Worm (Caenorhabditis elegans) whole organism, late embryonic: ENCODE data around the gene fbxb-114.

Source experiments
- C08G9.2 ChIP-seq: sonication (generic microtip); optimal IDR thresholded peaks from 2 replicates; lab custom pipeline; 2016; ENCODE audit warnings: mild to moderate bottlenecking, missing genetic modification characterization, moderate library complexity, missing compliant biosample characterization
- F13H6.1 ChIP-seq: sonication (generic microtip); optimal IDR thresholded peaks from 2 replicates; lab custom pipeline; 2016; ENCODE audit warnings: missing genetic modification characterization, missing compliant biosample characterization
- T23F11.4 ChIP-seq: fragments of 200-800 bp; sonication (Bioruptor generic); optimal IDR thresholded peaks from 2 replicates; lab custom pipeline; 2018; ENCODE audit warnings: mild to moderate bottlenecking, missing genetic modification characterization, missing compliant biosample characterization
- Y22D7AL.16 ChIP-seq: sonication (generic microtip); optimal IDR thresholded peaks from 2 replicates; lab custom pipeline; 2016; ENCODE audit warnings: missing genetic modification characterization, missing compliant biosample characterization
- ahr-1 ChIP-seq: sonication (generic microtip); optimal IDR thresholded peaks from 2 replicates; lab custom pipeline; 2016; ENCODE audit warnings: missing genetic modification characterization, missing compliant biosample characterization
- ceh-14 ChIP-seq: sonication (generic microtip); optimal IDR thresholded peaks from 2 replicates; lab custom pipeline; 2016; ENCODE audit warnings: missing genotype, missing genetic modification characterization, missing compliant biosample characterization
- ceh-18 ChIP-seq: sonication (generic microtip); optimal IDR thresholded peaks from 2 replicates; lab custom pipeline; 2016; ENCODE audit warnings: missing genetic modification characterization, missing compliant biosample characterization
- ceh-19 ChIP-seq: fragments of 200-800 bp; sonication (Bioruptor generic); optimal IDR thresholded peaks from 2 replicates; lab custom pipeline; 2018; ENCODE audit warnings: mild to moderate bottlenecking, missing genetic modification characterization, missing compliant biosample characterization
- ceh-22 ChIP-seq: sonication (generic microtip); optimal IDR thresholded peaks from 2 replicates; lab custom pipeline; 2017; ENCODE audit warnings: missing biosample characterization, missing genetic modification characterization
- ceh-24 ChIP-seq: sonication (generic microtip); optimal IDR thresholded peaks from 2 replicates; lab custom pipeline; 2016; ENCODE audit warnings: mild to moderate bottlenecking, missing genetic modification characterization, missing compliant biosample characterization
- ceh-30 ChIP-seq: fragments of 150-350 bp; optimal IDR thresholded peaks from 2 replicates; lab custom pipeline; 2014; ENCODE audit warnings: missing biosample characterization, missing genetic modification characterization
- ceh-34 ChIP-seq: sonication (generic microtip); optimal IDR thresholded peaks from 2 replicates; lab custom pipeline; 2016; ENCODE audit warnings: mild to moderate bottlenecking, missing genetic modification characterization, missing compliant biosample characterization
- ceh-45 ChIP-seq: fragments of 200-800 bp; sonication (Bioruptor generic); IDR thresholded peaks from 2 replicates; pipeline ENCODE4 v1.3.6; 2022; ENCODE audit warnings: missing genetic modification reagents, missing genetic modification characterization, missing compliant biosample characterization
- ceh-48 ChIP-seq: sonication (generic microtip); optimal IDR thresholded peaks from 2 replicates; lab custom pipeline; 2016; ENCODE audit warnings: missing genetic modification characterization, inconsistent platforms, missing compliant biosample characterization
- ceh-6 ChIP-seq: fragments of 200-800 bp; sonication (Bioruptor generic); optimal IDR thresholded peaks from 2 replicates; lab custom pipeline; 2018; ENCODE audit warnings: mild to moderate bottlenecking, missing genetic modification characterization, missing compliant biosample characterization
- che-1 ChIP-seq: sonication (generic microtip); optimal IDR thresholded peaks from 2 replicates; lab custom pipeline; 2016; ENCODE audit warnings: mild to moderate bottlenecking, missing genetic modification characterization, missing compliant biosample characterization
- dmd-4 ChIP-seq: sonication (generic microtip); optimal IDR thresholded peaks from 2 replicates; lab custom pipeline; 2016; ENCODE audit warnings: borderline replicate concordance, missing genetic modification characterization, missing compliant biosample characterization
- dve-1 ChIP-seq: sonication (generic microtip); optimal IDR thresholded peaks from 2 replicates; lab custom pipeline; 2017; ENCODE audit warnings: antibody characterized with exemption, mild to moderate bottlenecking, missing genetic modification characterization, missing compliant biosample characterization
- elt-4 ChIP-seq: sonication (generic microtip); optimal IDR thresholded peaks from 2 replicates; lab custom pipeline; 2016; ENCODE audit warnings: missing genetic modification characterization, missing compliant biosample characterization
- ets-4 ChIP-seq: sonication (generic microtip); optimal IDR thresholded peaks from 2 replicates; lab custom pipeline; 2016; ENCODE audit warnings: missing genetic modification characterization, missing compliant biosample characterization
- eyg-1 ChIP-seq: sonication (generic microtip); optimal IDR thresholded peaks from 2 replicates; lab custom pipeline; 2016; ENCODE audit warnings: missing genotype, missing genetic modification characterization, missing compliant biosample characterization
- fax-1 ChIP-seq: sonication (generic microtip); optimal IDR thresholded peaks from 2 replicates; lab custom pipeline; 2016; ENCODE audit warnings: missing genotype, missing genetic modification characterization, missing compliant biosample characterization
- fkh-10 ChIP-seq: fragments of 150-350 bp; optimal IDR thresholded peaks from 2 replicates; lab custom pipeline; 2014; ENCODE audit warnings: missing biosample characterization, missing genetic modification reagents, missing genetic modification characterization
- fkh-6 ChIP-seq: sonication (generic microtip); optimal IDR thresholded peaks from 2 replicates; lab custom pipeline; 2016; ENCODE audit warnings: missing genetic modification characterization, missing compliant biosample characterization
- gmeb-2 ChIP-seq: sonication (generic microtip); optimal IDR thresholded peaks from 2 replicates; lab custom pipeline; 2016; ENCODE audit warnings: missing genetic modification characterization, inconsistent platforms, missing compliant biosample characterization
- hlh-30 ChIP-seq: sonication (generic microtip); optimal IDR thresholded peaks from 2 replicates; lab custom pipeline; 2017; ENCODE audit warnings: antibody characterized with exemption, missing genetic modification characterization, missing compliant biosample characterization; ENCODE audit not compliant: insufficient read depth
- hlh-6 ChIP-seq: sonication (generic microtip); optimal IDR thresholded peaks from 2 replicates; lab custom pipeline; 2016; ENCODE audit warnings: missing genotype, missing genetic modification characterization, missing compliant biosample characterization
- hlh-8 ChIP-seq: sonication (generic microtip); optimal IDR thresholded peaks from 2 replicates; lab custom pipeline; 2016; ENCODE audit warnings: missing genotype, missing genetic modification characterization, missing compliant biosample characterization
- madf-2 ChIP-seq: sonication (generic microtip); optimal IDR thresholded peaks from 2 replicates; lab custom pipeline; 2017; ENCODE audit warnings: missing genetic modification characterization, missing compliant biosample characterization
- mec-3 ChIP-seq: sonication (generic microtip); optimal IDR thresholded peaks from 2 replicates; lab custom pipeline; 2016; ENCODE audit warnings: borderline replicate concordance, missing genetic modification characterization, missing compliant biosample characterization
- nfya-1 ChIP-seq: sonication (generic microtip); optimal IDR thresholded peaks from 2 replicates; lab custom pipeline; 2017; ENCODE audit warnings: missing genetic modification characterization, mild to moderate bottlenecking, missing compliant biosample characterization, antibody characterized with exemption, moderate library complexity
- npax-4 ChIP-seq: sonication (generic microtip); optimal IDR thresholded peaks from 2 replicates; lab custom pipeline; 2016; ENCODE audit warnings: missing genetic modification characterization, missing compliant biosample characterization
- odd-2 ChIP-seq: sonication (generic microtip); optimal IDR thresholded peaks from 2 replicates; lab custom pipeline; 2017; ENCODE audit warnings: antibody characterized with exemption, mild to moderate bottlenecking, missing genetic modification characterization, missing compliant biosample characterization
- pag-3 ChIP-seq: sonication (generic microtip); optimal IDR thresholded peaks from 2 replicates; lab custom pipeline; 2016; ENCODE audit warnings: missing compliant biosample characterization, missing genetic modification characterization, borderline replicate concordance
- pax-1 ChIP-seq: fragments of 150-350 bp; optimal IDR thresholded peaks from 2 replicates; lab custom pipeline; 2014; ENCODE audit warnings: missing biosample characterization, missing genetic modification characterization
- pha-2 ChIP-seq: sonication (generic microtip); optimal IDR thresholded peaks from 2 replicates; lab custom pipeline; 2017; ENCODE audit warnings: mild to moderate bottlenecking, missing genetic modification characterization, missing compliant biosample characterization
- pqm-1 ChIP-seq: sonication (generic microtip); optimal IDR thresholded peaks from 2 replicates; lab custom pipeline; 2016; ENCODE audit warnings: missing genetic modification characterization, missing compliant biosample characterization
- pros-1 ChIP-seq: fragments of 150-350 bp; optimal IDR thresholded peaks from 2 replicates; lab custom pipeline; 2014; ENCODE audit warnings: missing biosample characterization, missing genetic modification reagents, missing genetic modification characterization
- ref-2 ChIP-seq: sonication (generic microtip); optimal IDR thresholded peaks from 2 replicates; lab custom pipeline; 2016; ENCODE audit warnings: missing genetic modification characterization, missing compliant biosample characterization
- rnt-1 ChIP-seq: sonication (generic microtip); optimal IDR thresholded peaks from 2 replicates; lab custom pipeline; 2016; ENCODE audit warnings: missing genetic modification characterization, missing compliant biosample characterization
- sox-2 ChIP-seq: fragments of 200-800 bp; sonication (Bioruptor generic); IDR thresholded peaks from 2 replicates; pipeline ENCODE4 v1.3.6; 2022; ENCODE audit warnings: missing genetic modification reagents, missing genetic modification characterization, missing compliant biosample characterization
- tbx-2 ChIP-seq: sonication (generic microtip); optimal IDR thresholded peaks from 2 replicates; lab custom pipeline; 2016; ENCODE audit warnings: missing genetic modification characterization, missing compliant biosample characterization
- unc-3 ChIP-seq, 2 experiments: fragments of 200-800 bp in 1 of 2; sonication (Bioruptor generic) in 1 of 2; sonication (generic microtip) in 1 of 2; conservative IDR thresholded peaks in 1 of 2; optimal IDR thresholded peaks in 1 of 2; 2 replicates each; pipeline versions ENCODE4 v1.3.6 to Lab custom; 2016 to 2022; ENCODE audit warnings: missing compliant biosample characterization in 2 of 2, missing genetic modification characterization in 2 of 2, missing genetic modification reagents in 1 of 2
- unc-55 ChIP-seq: sonication (generic microtip); optimal IDR thresholded peaks from 2 replicates; lab custom pipeline; 2017; ENCODE audit warnings: missing biosample characterization, missing genetic modification reagents, missing genetic modification characterization
- unc-86 ChIP-seq: sonication (generic microtip); optimal IDR thresholded peaks from 2 replicates; lab custom pipeline; 2016; ENCODE audit warnings: missing genetic modification characterization, missing compliant biosample characterization
- zip-5 ChIP-seq: sonication (generic microtip); optimal IDR thresholded peaks from 2 replicates; lab custom pipeline; 2016; ENCODE audit warnings: missing genetic modification characterization, missing compliant biosample characterization

Gene fbxb-114

ce11 chrX:16928087-16928486 lies 6.5 kb downstream of the fbxb-114 start (continued):
- TF ChIP-seq ceh-30 (tag; lab: Kevin White, UChicago) (no peak), mec-3 (no peak), pag-3 (tag; lab: Kevin White, UChicago) (no peak), npax-4 (tag; lab: Kevin White, UChicago) (peak; percentile 51), odd-2 (tag; lab: Kevin White, UChicago) (peak; percentile 24), C08G9.2 (tag; lab: Kevin White, UChicago) (peak; percentile 41), eyg-1 (tag; lab: Kevin White, UChicago) (peak; percentile 11), pha-2 (tag; lab: Kevin White, UChicago) (peak; percentile 72), ahr-1 (tag; lab: Kevin White, UChicago) (no peak), rnt-1 (no peak), dmd-4 (tag; lab: Kevin White, UChicago) (peak; percentile 67), T23F11.4 (GFP tag; lab: Kevin White, UChicago) (peak; percentile 65), ceh-22 (tag; lab: Kevin White, UChicago) (no peak), hlh-8 (no peak), ceh-18 (tag; lab: Kevin White, UChicago) (no peak), dve-1 (tag; lab: Kevin White, UChicago) (peak; percentile 26), hlh-6 (tag; lab: Kevin White, UChicago) (peak; percentile 70), fax-1 (peak; percentile 8), tbx-2 (tag; lab: Kevin White, UChicago) (peak; percentile 67), unc-3 (GFP tag; conservative IDR thresholded peaks at IDR 0.05; lab: Robert Waterston, UW) (peak; percentile 68), unc-3 (tag; optimal IDR thresholded peaks at IDR 0.05; lab: Kevin White, UChicago) (peak; percentile 70), ceh-34 (peak; percentile 71), ceh-6 (GFP tag; lab: Kevin White, UChicago) (peak; percentile 81), gmeb-2 (tag; lab: Kevin White, UChicago) (peak; percentile 63), pros-1 (tag; lab: Kevin White, UChicago) (no peak), sox-2 (GFP tag; lab: Robert Waterston, UW) (peak; percentile 75), unc-86 (peak; percentile 64), fkh-10 (GFP tag; lab: Kevin White, UChicago) (no peak)

- TF ChIP-seq ceh-34, result peak; percentile 97
- TF ChIP-seq fkh-6 (tag; lab: Kevin White, UChicago), result peak; percentile 74
- TF ChIP-seq pax-1 (tag; lab: Kevin White, UChicago), result peak; percentile 100
- TF ChIP-seq ceh-19 (GFP tag; lab: Kevin White, UChicago), result peak; percentile 81
- TF ChIP-seq T23F11.4 (GFP tag; lab: Kevin White, UChicago), result no peak
- peak; percentile 93 for TF ChIP-seq F13H6.1 (tag; lab: Kevin White, UChicago)
- TF ChIP-seq C08G9.2 (tag; lab: Kevin White, UChicago), result peak; percentile 74
- TF ChIP-seq ceh-48 (tag; lab: Kevin White, UChicago), result peak; percentile 6
- peak; percentile 75 for TF ChIP-seq ceh-22 (tag; lab: Kevin White, UChicago)
- peak; percentile 56 for TF ChIP-seq pha-2 (tag; lab: Kevin White, UChicago)
- TF ChIP-seq fkh-10 (GFP tag; lab: Kevin White, UChicago), result no peak
- TF ChIP-seq che-1, result peak; percentile 56
- peak; percentile 83 for TF ChIP-seq ets-4
- TF ChIP-seq ceh-30 (tag; lab: Kevin White, UChicago), result peak; percentile 74
- TF ChIP-seq pqm-1, result peak; percentile 92
- no peak for TF ChIP-seq npax-4 (tag; lab: Kevin White, UChicago)
- TF ChIP-seq elt-4 (tag; lab: Kevin White, UChicago), result no peak
- TF ChIP-seq madf-2, result peak; percentile 33
- no peak for TF ChIP-seq ceh-45 (GFP tag; lab: Robert Waterston, UW)
- TF ChIP-seq tbx-2 (tag; lab: Kevin White, UChicago), result peak; percentile 98
- no peak; the same call in none of the 2 replicates for TF ChIP-seq sox-2 (GFP tag; lab: Robert Waterston, UW)
- TF ChIP-seq zip-5 (tag; lab: Kevin White, UChicago), result peak; percentile 12
- no peak for TF ChIP-seq odd-2 (tag; lab: Kevin White, UChicago)
- TF ChIP-seq hlh-30 (tag; lab: Kevin White, UChicago), result peak; percentile 99
- TF ChIP-seq ceh-14, result peak; percentile 86
- TF ChIP-seq hlh-8, result peak; percentile 85
- TF ChIP-seq dmd-4 (tag; lab: Kevin White, UChicago), result peak; percentile 76
- TF ChIP-seq ceh-24 (tag; lab: Kevin White, UChicago), result peak; percentile 48
- peak; percentile 60 for TF ChIP-seq mec-3
- peak; percentile 98 for TF ChIP-seq nfya-1 (tag; lab: Kevin White, UChicago)
- peak; percentile 78 for TF ChIP-seq hlh-6 (tag; lab: Kevin White, UChicago)
- TF ChIP-seq unc-55 (GFP tag; lab: Kevin White, UChicago), result peak; percentile 98
- TF ChIP-seq ref-2 (tag; lab: Kevin White, UChicago), result peak; percentile 99
- TF ChIP-seq pros-1 (tag; lab: Kevin White, UChicago), result peak; percentile 93
- peak; percentile 47 for TF ChIP-seq Y22D7AL.16
These were observed 8.1 kb downstream of the fbxb-114 start for ce11 chrX:16929560-16930332.
